Worm (Caenorhabditis elegans): Measurements from ENCODE around the gene F42G8.8.

- no peak for TF ChIP-seq elt-1 (tag; optimal IDR thresholded peaks at IDR 0.05)
- TF ChIP-seq ztf-4 (tag; optimal IDR thresholded peaks at IDR 0.05) = no peak
- TF ChIP-seq elt-3 (tag; optimal IDR thresholded peaks at IDR 0.05) = no peak
- no peak for TF ChIP-seq nhr-77 (tag; optimal IDR thresholded peaks at IDR 0.05)
- TF ChIP-seq zag-1 (tag; optimal IDR thresholded peaks at IDR 0.05) = no peak
Measured at ce11 chrIV:8138984-8139383, 20.1 kb downstream of the F42G8.8 start, which contains the start of gene pmk-3.

All from whole organism, L3 larva.